Worm (Caenorhabditis elegans): ENCODE measurements around the gene R12B2.8.

R12B2.8 gene

ce11 chrIII:5855637-5856179 is 32.0 kb downstream of the R12B2.8 start, which contains the start of the genes cct-6 and alh-9 (continued):
- no peak for TF ChIP-seq fkh-2 (tag; optimal IDR thresholded peaks at IDR 0.05)
- TF ChIP-seq ztf-11 (tag; optimal IDR thresholded peaks at IDR 0.05) = no peak
- peak; percentile 94 for TF ChIP-seq R02D3.7 (tag; optimal IDR thresholded peaks at IDR 0.05)
- TF ChIP-seq skn-1 (tag; optimal IDR thresholded peaks at IDR 0.05) = no peak
- no peak for TF ChIP-seq unc-62 (GFP tag; optimal IDR thresholded peaks at IDR 0.05)
- no peak for TF ChIP-seq ceh-16 (tag; optimal IDR thresholded peaks at IDR 0.05)
- TF ChIP-seq nhr-67 (tag; optimal IDR thresholded peaks at IDR 0.05) = no peak

DNA sequence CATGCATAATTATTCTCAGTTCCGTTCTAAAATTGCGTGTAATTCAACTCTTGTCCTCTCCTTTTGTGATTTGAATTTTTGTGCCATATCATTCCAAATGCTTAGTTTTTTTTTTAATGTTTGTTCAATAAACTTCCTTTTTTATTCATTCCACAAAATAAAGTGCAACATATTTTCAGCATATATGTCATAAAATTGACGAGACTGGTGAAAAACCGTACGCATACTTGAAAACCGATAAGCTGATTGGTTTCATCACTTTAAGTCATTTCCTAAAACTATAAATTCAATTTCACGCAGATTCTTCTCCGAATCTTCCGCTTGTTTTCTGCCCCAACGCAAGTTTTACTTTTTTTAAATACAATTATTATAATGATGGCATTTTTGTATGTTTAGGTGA is 35.3 kb downstream of the R12B2.8 start, which contains the start of gene dpf-4:
dpf-4 (plus strand) TSS at position 301 of the 400 bp plus-strand sequence.
- TF ChIP-seq ceh-82 (tag; optimal IDR thresholded peaks at IDR 0.05) (no peak), elt-2 (tag; optimal IDR thresholded peaks at IDR 0.05) (no peak), ztf-4 (tag; optimal IDR thresholded peaks at IDR 0.05) (peak; percentile 10)

DNA sequence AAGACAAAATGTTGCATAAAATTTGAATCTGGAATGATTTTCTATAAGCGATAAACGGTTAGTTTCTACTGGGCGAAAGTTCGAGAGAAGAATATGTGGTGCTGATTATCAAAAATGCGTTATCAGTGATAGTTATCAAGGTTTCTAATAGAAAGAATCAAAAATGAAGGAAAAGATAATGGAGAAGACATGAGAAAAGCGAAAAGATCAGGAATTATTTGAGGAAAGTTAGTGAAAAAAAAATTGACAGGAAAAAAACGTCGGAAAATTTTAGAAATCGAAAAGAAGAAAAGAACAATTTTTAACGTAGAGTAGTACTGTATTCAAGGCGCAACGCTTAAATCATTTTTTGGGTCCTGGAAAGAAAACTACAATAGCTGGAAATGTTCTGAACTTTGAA is 40.1 kb downstream of the R12B2.8 start, which contains the start of gene dnpp-1:
dnpp-1 (minus strand) TSS at position 30 of the 400 bp plus-strand sequence.
- peak; percentile 61 for TF ChIP-seq pqm-1 (tag; optimal IDR thresholded peaks at IDR 0.05)
- TF ChIP-seq lin-39 (tag; optimal IDR thresholded peaks at IDR 0.05) = no peak
- peak; percentile 97 for TF ChIP-seq elt-2 (tag; optimal IDR thresholded peaks at IDR 0.05)

DNA sequence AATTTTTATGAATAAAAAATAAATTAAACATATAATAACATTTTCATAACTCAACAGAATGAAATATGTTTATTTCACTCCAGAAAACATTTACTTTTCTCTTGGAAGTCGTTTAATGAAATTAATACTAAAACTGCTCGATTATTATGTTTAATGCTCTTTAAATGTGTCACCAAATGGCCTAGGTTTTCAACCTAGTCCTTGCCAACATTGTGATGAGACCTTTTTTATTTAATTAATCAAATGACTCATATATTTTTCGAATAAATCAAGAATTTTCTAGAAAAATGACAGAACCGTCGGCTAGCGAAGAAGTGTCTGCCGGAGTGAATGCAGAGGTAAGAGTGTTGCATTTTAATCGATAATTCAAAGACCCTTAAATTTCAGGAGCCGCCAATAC is 40.6 kb downstream of the R12B2.8 start, which contains the start of gene rabn-5:
rabn-5 (plus strand) TSS at position 284 of the 400 bp plus-strand sequence.
- TF ChIP-seq pha-4 (tag; optimal IDR thresholded peaks at IDR 0.05) (peak; percentile 5), elt-2 (tag; optimal IDR thresholded peaks at IDR 0.05) (no peak)

- TF ChIP-seq ztf-4 (tag; optimal IDR thresholded peaks at IDR 0.05) (no peak), fos-1 (tag; optimal IDR thresholded peaks at IDR 0.05) (no peak), skn-1 (tag; optimal IDR thresholded peaks at IDR 0.05) (no peak), unc-62 (GFP tag; optimal IDR thresholded peaks at IDR 0.05) (no peak), nfya-1 (tag; optimal IDR thresholded peaks at IDR 0.05; ENCODE audit: insufficient read depth) (no peak), ama-1 (optimal IDR thresholded peaks at IDR 0.05) (no peak), ceh-82 (tag; optimal IDR thresholded peaks at IDR 0.05) (no peak), unc-39 (tag; optimal IDR thresholded peaks at IDR 0.05) (no peak), tbx-2 (tag; optimal IDR thresholded peaks at IDR 0.05) (no peak), eor-1 (tag; optimal IDR thresholded peaks at IDR 0.05) (no peak), elt-1 (tag; optimal IDR thresholded peaks at IDR 0.05) (no peak), nhr-43 (tag; optimal IDR thresholded peaks at IDR 0.05; ENCODE audit: poor library complexity, severe bottlenecking) (no peak), fkh-2 (tag; optimal IDR thresholded peaks at IDR 0.05) (no peak), zag-1 (tag; optimal IDR thresholded peaks at IDR 0.05) (no peak)
These were observed 44.7 kb downstream of the R12B2.8 start, which contains the start of gene eng-1 for ce11 chrIII:5868401-5868800. TSS of gene eng-1 (minus strand) at chrIII:5868501.

DNA sequence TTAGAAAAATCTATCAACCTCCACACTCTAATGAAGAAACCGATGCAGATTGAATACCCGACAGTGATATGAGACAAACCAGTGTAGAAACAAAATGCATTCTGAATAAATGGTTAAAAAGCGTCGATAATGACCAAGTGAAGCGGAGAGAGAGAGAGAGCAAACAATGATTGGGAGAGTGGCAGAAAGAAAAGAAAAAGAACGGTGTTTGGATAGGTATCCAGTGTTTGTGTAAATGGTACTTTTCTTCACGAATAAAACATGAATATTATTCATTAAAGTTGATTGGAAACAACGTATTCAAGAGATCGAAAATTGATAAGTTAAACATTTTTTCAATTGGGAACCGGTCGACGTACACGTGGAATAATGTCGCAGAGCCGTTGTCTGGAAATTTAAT is 45.7 kb downstream of the R12B2.8 start, which contains the start of gene F01F1.15:
F01F1.15 (minus strand) TSS at position 101 of the 400 bp plus-strand sequence.
- TF ChIP-seq egl-27 (tag; optimal IDR thresholded peaks at IDR 0.05) (no peak), pha-4 (tag; optimal IDR thresholded peaks at IDR 0.05) (peak; percentile 13)

- TF ChIP-seq unc-39 (tag; optimal IDR thresholded peaks at IDR 0.05) = no peak
- TF ChIP-seq nhr-23 (tag; optimal IDR thresholded peaks at IDR 0.05) = peak; percentile 84
- TF ChIP-seq snpc-4 (tag; optimal IDR thresholded peaks at IDR 0.05) = peak; percentile 32
- no peak for TF ChIP-seq elt-3 (tag; optimal IDR thresholded peaks at IDR 0.05)
- peak; percentile 73 for TF ChIP-seq lsy-12 (tag; optimal IDR thresholded peaks at IDR 0.05)
- peak; percentile 26 for TF ChIP-seq lin-39 (tag; optimal IDR thresholded peaks at IDR 0.05)
- TF ChIP-seq ceh-16 (tag; optimal IDR thresholded peaks at IDR 0.05) = no peak
- no peak for TF ChIP-seq daf-12 (tag; optimal IDR thresholded peaks at IDR 0.05)
- peak; percentile 85 for TF ChIP-seq nhr-43 (tag; optimal IDR thresholded peaks at IDR 0.05; ENCODE audit: poor library complexity, severe bottlenecking)
- no peak for TF ChIP-seq eor-1 (tag; optimal IDR thresholded peaks at IDR 0.05)
- peak; percentile 62 for TF ChIP-seq nhr-25 (tag; optimal IDR thresholded peaks at IDR 0.05)
- peak; percentile 69 for TF ChIP-seq lin-15B (tag; optimal IDR thresholded peaks at IDR 0.05)
- no peak for TF ChIP-seq egl-27 (tag; optimal IDR thresholded peaks at IDR 0.05)
- TF ChIP-seq fkh-10 (GFP tag; optimal IDR thresholded peaks at IDR 0.05) = no peak
- TF ChIP-seq pha-4 (tag; optimal IDR thresholded peaks at IDR 0.05) = peak; percentile 91
- peak; percentile 3 for TF ChIP-seq jun-1 (tag; optimal IDR thresholded peaks at IDR 0.05)
- no peak for TF ChIP-seq sea-2 (GFP tag; optimal IDR thresholded peaks at IDR 0.05)
- no peak for TF ChIP-seq mdl-1 (tag; optimal IDR thresholded peaks at IDR 0.05)
- TF ChIP-seq ceh-28 (tag; optimal IDR thresholded peaks at IDR 0.05) = peak; percentile 22
- TF ChIP-seq R02D3.7 (tag; optimal IDR thresholded peaks at IDR 0.05) = peak; percentile 67
- no peak for TF ChIP-seq ceh-82 (tag; optimal IDR thresholded peaks at IDR 0.05)
- TF ChIP-seq fkh-2 (tag; optimal IDR thresholded peaks at IDR 0.05) = no peak
- peak; percentile 3 for TF ChIP-seq hmg-11 (tag; optimal IDR thresholded peaks at IDR 0.05)
- no peak for TF ChIP-seq ztf-4 (tag; optimal IDR thresholded peaks at IDR 0.05)
- no peak for TF ChIP-seq ceh-9 (tag; optimal IDR thresholded peaks at IDR 0.05)
- no peak for TF ChIP-seq nhr-67 (tag; optimal IDR thresholded peaks at IDR 0.05)
- no peak for TF ChIP-seq egl-5 (tag; optimal IDR thresholded peaks at IDR 0.05)
These were observed 48.0 kb downstream of the R12B2.8 start, which contains the start of the genes F01F1.11 and F01F1.3 for ce11 chrIII:5871760-5872159. TSS of gene F01F1.11 (minus strand) at chrIII:5871877. TSS of gene F01F1.3 (plus strand) at chrIII:5871938.

All from whole organism, L3 larva.